Worm (Caenorhabditis elegans) whole organism, midembryonic: ENCODE data around the gene rpi-2.

Experiments used
- T22C8.4 ChIP-seq: fragments of 200-800 bp; sonication (Bioruptor generic); IDR thresholded peaks from 2 replicates; pipeline ENCODE4 v1.3.6; 2022; ENCODE audit warnings: missing genetic modification characterization, missing compliant biosample characterization
- cog-1 ChIP-seq: sonication (generic microtip); optimal IDR thresholded peaks from 2 replicates; lab custom pipeline; 2016; ENCODE audit warnings: missing genetic modification characterization, missing compliant biosample characterization
- flt-1 ChIP-seq: fragments of 200-800 bp; sonication (Bioruptor generic); IDR thresholded peaks from 2 replicates; pipeline ENCODE4 v1.3.6; 2022; ENCODE audit warnings: missing genetic modification characterization, missing compliant biosample characterization
- med-1 ChIP-seq: sonication (generic microtip); optimal IDR thresholded peaks from 2 replicates; lab custom pipeline; 2017; ENCODE audit warnings: missing genetic modification characterization, mild to moderate bottlenecking, missing compliant biosample characterization, antibody characterized with exemption, missing genetic modification reagents; ENCODE audit not compliant: insufficient read depth
- ref-1 ChIP-seq: fragments of 200-800 bp; sonication (Bioruptor generic); conservative IDR thresholded peaks from 2 replicates; pipeline ENCODE4 v1.3.6; 2022; ENCODE audit warnings: missing genetic modification reagents, missing genetic modification characterization, missing compliant biosample characterization
- tab-1 ChIP-seq: fragments of 200-800 bp; sonication (Bioruptor generic); IDR thresholded peaks from 2 replicates; pipeline ENCODE4 v1.3.6; 2022; ENCODE audit warnings: missing genetic modification characterization, missing compliant biosample characterization
- ztf-23 ChIP-seq: fragments of 200-800 bp; sonication (Bioruptor generic); IDR thresholded peaks from 2 replicates; pipeline ENCODE4 v1.3.6; 2022; ENCODE audit warnings: missing genetic modification reagents, missing genetic modification characterization, missing compliant biosample characterization
- ztf-29 ChIP-seq: fragments of 200-800 bp; sonication (Bioruptor generic); IDR thresholded peaks from 2 replicates; pipeline ENCODE4 v1.3.6; 2022; ENCODE audit warnings: missing genetic modification reagents, missing genetic modification characterization, missing compliant biosample characterization

- no peak for TF ChIP-seq tab-1
- no peak for TF ChIP-seq cog-1 (tag; lab: Kevin White, UChicago)
- TF ChIP-seq med-1 (GFP tag; lab: Kevin White, UChicago), result no peak
- no peak for TF ChIP-seq ztf-29 (GFP tag; lab: Robert Waterston, UW)
- TF ChIP-seq flt-1 (GFP tag; lab: Robert Waterston, UW), result no peak
- TF ChIP-seq ref-1, result no peak
- no peak for TF ChIP-seq T22C8.4 (GFP tag; lab: Robert Waterston, UW)
- no peak for TF ChIP-seq ztf-23
These were observed 2.6 kb upstream of the rpi-2 start for ce11 chrIV:1708426-1708826.
